Worm (Caenorhabditis elegans) whole organism, L1 larva: ENCODE data around the gene gtl-1.
A peak's percentile ranks its signal among the peaks of the same experiment; 100 is the strongest.

ENCODE experiments used
- C04F5.9 ChIP-seq: sonication (generic microtip); optimal IDR thresholded peaks from 2 replicates; lab custom pipeline; 2016; ENCODE audit warnings: missing genetic modification characterization, missing compliant biosample characterization
- C16A3.4 ChIP-seq: fragments of 150-350 bp; optimal IDR thresholded peaks from 2 replicates; lab custom pipeline; 2014; ENCODE audit warnings: missing biosample characterization, missing genetic modification characterization
- F16B12.6 ChIP-seq: fragments of 150-350 bp; optimal IDR thresholded peaks from 2 replicates; lab custom pipeline; 2014; ENCODE audit warnings: missing biosample characterization, missing genetic modification characterization
- Y116A8C.19 ChIP-seq: sonication (generic microtip); optimal IDR thresholded peaks from 2 replicates; lab custom pipeline; 2016; ENCODE audit warnings: missing compliant biosample characterization, missing genetic modification characterization, borderline replicate concordance
- alr-1 ChIP-seq: fragments of 200-800 bp; sonication (Bioruptor generic); optimal IDR thresholded peaks from 2 replicates; lab custom pipeline; 2018; ENCODE audit warnings: borderline replicate concordance, mild to moderate bottlenecking, missing genetic modification characterization, missing compliant biosample characterization
- blmp-1 ChIP-seq: fragments of 150-350 bp; optimal IDR thresholded peaks from 2 replicates; lab custom pipeline; 2014; ENCODE audit warnings: missing biosample characterization, missing genetic modification characterization
- ceh-63 ChIP-seq: fragments of 200-800 bp; sonication (Bioruptor generic); optimal IDR thresholded peaks from 2 replicates; lab custom pipeline; 2018; ENCODE audit warnings: mild to moderate bottlenecking, missing genetic modification characterization, missing compliant biosample characterization
- ceh-82 ChIP-seq, 3 experiments: fragments of 150-350 bp in 1 of 3; sonication (generic microtip) in 2 of 3; optimal IDR thresholded peaks; 2 replicates each; lab custom pipeline; 2014 to 2017; ENCODE audit warnings: missing biosample characterization in 3 of 3, missing genetic modification characterization in 3 of 3
- ceh-88 ChIP-seq: fragments of 200-800 bp; sonication (Bioruptor generic); IDR thresholded peaks from 2 replicates; pipeline ENCODE4 v1.3.6; 2022; ENCODE audit warnings: missing genetic modification characterization, missing compliant biosample characterization
- ceh-90 ChIP-seq: sonication (generic microtip); optimal IDR thresholded peaks from 2 replicates; lab custom pipeline; 2016; ENCODE audit warnings: missing genetic modification characterization, missing compliant biosample characterization
- ces-1 ChIP-seq: fragments of 150-350 bp; optimal IDR thresholded peaks from 2 replicates; lab custom pipeline; 2014; ENCODE audit warnings: missing biosample characterization, missing genetic modification reagents, missing genetic modification characterization
- dpl-1 ChIP-seq, 3 experiments: fragments of 150-350 bp in 2 of 3; sonication (generic microtip) in 1 of 3; optimal IDR thresholded peaks; 2 replicates each; lab custom pipeline; 2014 to 2017; ENCODE audit warnings: missing biosample characterization in 3 of 3, missing genetic modification characterization in 3 of 3, missing genetic modification reagents in 3 of 3
- efl-1 ChIP-seq, 4 experiments: fragments of 150-350 bp; optimal IDR thresholded peaks in 3 of 4; peaks in 1 of 4; 1 replicate in 1 of 4; 2 replicates in 3 of 4; lab custom pipeline; 2014; ENCODE audit warnings: missing biosample characterization in 2 of 4, missing genetic modification characterization in 2 of 4, missing genetic modification reagents in 2 of 4
- efl-3 ChIP-seq: fragments of 200-800 bp; sonication (Bioruptor generic); optimal IDR thresholded peaks from 2 replicates; lab custom pipeline; 2018; ENCODE audit warnings: mild to moderate bottlenecking, missing genetic modification characterization, missing compliant biosample characterization
- egl-27 ChIP-seq, 2 experiments: fragments of 150-350 bp in 1 of 2; sonication (generic microtip); optimal IDR thresholded peaks; 3 replicates each; lab custom pipeline; 2017 to 2018; ENCODE audit warnings: missing biosample characterization in 2 of 2, missing genetic modification characterization in 2 of 2, missing genetic modification reagents in 2 of 2
- elt-2 ChIP-seq: sonication (generic microtip); optimal IDR thresholded peaks from 2 replicates; lab custom pipeline; 2016; ENCODE audit warnings: missing genetic modification characterization, mild to moderate bottlenecking, inconsistent platforms, missing compliant biosample characterization, missing genetic modification reagents
- elt-3 ChIP-seq, 6 experiments: fragments of 150-350 bp in 1 of 6; sonication (generic microtip); optimal IDR thresholded peaks; 2 replicates each; lab custom pipeline; 2017 to 2018; ENCODE audit warnings: missing biosample characterization in 6 of 6, missing genetic modification characterization in 6 of 6, inconsistent platforms in 1 of 6
- ets-5 ChIP-seq: fragments of 200-800 bp; sonication (Bioruptor generic); IDR thresholded peaks from 2 replicates; pipeline ENCODE4 v1.3.6; 2022; ENCODE audit warnings: missing genetic modification characterization, missing compliant biosample characterization
- fkh-4 ChIP-seq: sonication (generic microtip); optimal IDR thresholded peaks from 2 replicates; lab custom pipeline; 2016; ENCODE audit warnings: missing compliant biosample characterization, missing genetic modification characterization, borderline replicate concordance
- fos-1 ChIP-seq: fragments of 150-350 bp; optimal IDR thresholded peaks from 2 replicates; lab custom pipeline; 2014; ENCODE audit warnings: missing biosample characterization, missing genetic modification characterization
- grh-1 ChIP-seq: fragments of 200-800 bp; sonication (Bioruptor generic); IDR thresholded peaks from 2 replicates; pipeline ENCODE4 v1.3.6; 2022; ENCODE audit warnings: missing genetic modification reagents, missing genetic modification characterization, missing compliant biosample characterization
- irx-1 ChIP-seq: sonication (generic microtip); optimal IDR thresholded peaks from 2 replicates; lab custom pipeline; 2016; ENCODE audit warnings: missing genetic modification characterization, missing compliant biosample characterization
- isw-1 ChIP-seq: fragments of 200-800 bp; sonication (Bioruptor generic); IDR thresholded peaks from 2 replicates; pipeline ENCODE4 v1.3.6; 2022; ENCODE audit warnings: missing genetic modification characterization, missing compliant biosample characterization
- jun-1 ChIP-seq: fragments of 150-350 bp; optimal IDR thresholded peaks from 2 replicates; lab custom pipeline; 2014; ENCODE audit warnings: missing biosample characterization, missing genetic modification reagents, missing genetic modification characterization
- lin-15B ChIP-seq: fragments of 150-350 bp; sonication (generic microtip); optimal IDR thresholded peaks from 3 replicates; lab custom pipeline; 2014; ENCODE audit warnings: missing biosample characterization, missing genetic modification characterization
- lin-35 ChIP-seq, 2 experiments: fragments of 150-350 bp; optimal IDR thresholded peaks; 2 replicates each; lab custom pipeline; 2014; ENCODE audit warnings: missing biosample characterization in 2 of 2, missing genetic modification characterization in 2 of 2, missing genetic modification reagents in 2 of 2
- lsy-2 ChIP-seq, 2 experiments: fragments of 150-350 bp; optimal IDR thresholded peaks; 2 replicates each; lab custom pipeline; 2014; ENCODE audit warnings: missing biosample characterization in 2 of 2, missing genetic modification characterization in 2 of 2
- mdl-1 ChIP-seq, 2 experiments: fragments of 150-350 bp; optimal IDR thresholded peaks; 2 replicates each; lab custom pipeline; 2014 to 2017; ENCODE audit warnings: missing biosample characterization in 2 of 2, missing genetic modification characterization in 2 of 2, inconsistent platforms in 1 of 2
- mef-2 ChIP-seq: fragments of 150-350 bp; optimal IDR thresholded peaks from 2 replicates; lab custom pipeline; 2014; ENCODE audit warnings: missing biosample characterization, missing genetic modification characterization
- mep-1 ChIP-seq: fragments of 150-350 bp; optimal IDR thresholded peaks from 2 replicates; lab custom pipeline; 2014; ENCODE audit warnings: missing biosample characterization, missing genetic modification characterization
- nhr-11 ChIP-seq: fragments of 150-350 bp; optimal IDR thresholded peaks from 2 replicates; lab custom pipeline; 2014; ENCODE audit warnings: missing biosample characterization, missing genetic modification characterization
- nhr-12 ChIP-seq: sonication (generic microtip); optimal IDR thresholded peaks from 2 replicates; lab custom pipeline; 2017; ENCODE audit warnings: missing biosample characterization, missing genetic modification characterization
- nhr-20 ChIP-seq: sonication (generic microtip); optimal IDR thresholded peaks from 2 replicates; lab custom pipeline; 2016; ENCODE audit warnings: mild to moderate bottlenecking, missing genetic modification characterization, missing compliant biosample characterization
- nhr-237 ChIP-seq: fragments of 150-350 bp; optimal IDR thresholded peaks from 2 replicates; lab custom pipeline; 2014; ENCODE audit warnings: missing biosample characterization, missing genetic modification characterization
- nhr-28 ChIP-seq: fragments of 150-350 bp; optimal IDR thresholded peaks from 2 replicates; lab custom pipeline; 2014; ENCODE audit warnings: missing biosample characterization, missing genetic modification characterization
- nhr-47 ChIP-seq: sonication (generic microtip); optimal IDR thresholded peaks from 2 replicates; lab custom pipeline; 2016; ENCODE audit warnings: mild to moderate bottlenecking, missing genetic modification characterization, moderate library complexity, missing compliant biosample characterization
- nhr-77 ChIP-seq: fragments of 150-350 bp; optimal IDR thresholded peaks from 2 replicates; lab custom pipeline; 2014; ENCODE audit warnings: missing biosample characterization, missing genetic modification characterization
- nhr-84 ChIP-seq: sonication (generic microtip); optimal IDR thresholded peaks from 2 replicates; lab custom pipeline; 2017; ENCODE audit warnings: missing biosample characterization, missing genetic modification characterization
- nhr-90 ChIP-seq: sonication (generic microtip); optimal IDR thresholded peaks from 2 replicates; lab custom pipeline; 2016; ENCODE audit warnings: mild to moderate bottlenecking, missing genetic modification characterization, missing compliant biosample characterization; ENCODE audit not compliant: poor library complexity
- pax-3 ChIP-seq: fragments of 200-800 bp; sonication (Bioruptor generic); optimal IDR thresholded peaks from 2 replicates; lab custom pipeline; 2018; ENCODE audit warnings: mild to moderate bottlenecking, missing genetic modification characterization, moderate library complexity, missing compliant biosample characterization
- pqm-1 ChIP-seq: sonication (generic microtip); optimal IDR thresholded peaks from 3 replicates; lab custom pipeline; 2017; ENCODE audit warnings: missing biosample characterization, missing genetic modification characterization
- rnt-1 ChIP-seq: sonication (generic microtip); optimal IDR thresholded peaks from 2 replicates; lab custom pipeline; 2016; ENCODE audit warnings: mild to moderate bottlenecking, missing genetic modification characterization, moderate library complexity, missing compliant biosample characterization
- snpc-4 ChIP-seq: fragments of 150-350 bp; optimal IDR thresholded peaks from 2 replicates; lab custom pipeline; 2014; ENCODE audit warnings: missing biosample characterization, missing genetic modification characterization
- snu-23 ChIP-seq: sonication (generic microtip); optimal IDR thresholded peaks from 2 replicates; lab custom pipeline; 2016; ENCODE audit warnings: missing genetic modification characterization, missing compliant biosample characterization
- sup-37 ChIP-seq: fragments of 200-800 bp; sonication (Bioruptor generic); optimal IDR thresholded peaks from 2 replicates; lab custom pipeline; 2018; ENCODE audit warnings: mild to moderate bottlenecking, missing genetic modification characterization, missing compliant biosample characterization
- tbx-2 ChIP-seq: sonication (generic microtip); optimal IDR thresholded peaks from 2 replicates; lab custom pipeline; 2016; ENCODE audit warnings: missing genetic modification characterization, missing compliant biosample characterization
- tlp-1 ChIP-seq: fragments of 150-350 bp; optimal IDR thresholded peaks from 2 replicates; lab custom pipeline; 2014; ENCODE audit warnings: missing biosample characterization, missing genetic modification characterization
- unc-130 ChIP-seq: fragments of 150-350 bp; optimal IDR thresholded peaks from 2 replicates; lab custom pipeline; 2017; ENCODE audit warnings: missing biosample characterization, missing genetic modification characterization, inconsistent platforms
- unc-86 ChIP-seq: sonication (generic microtip); optimal IDR thresholded peaks from 2 replicates; lab custom pipeline; 2016; ENCODE audit warnings: missing genetic modification characterization, missing compliant biosample characterization
- vab-15 ChIP-seq: sonication (generic microtip); optimal IDR thresholded peaks from 2 replicates; lab custom pipeline; 2017; ENCODE audit warnings: missing genotype, mild to moderate bottlenecking, missing genetic modification characterization, missing compliant biosample characterization
- zip-4 ChIP-seq: fragments of 200-800 bp; sonication (Bioruptor generic); optimal IDR thresholded peaks from 2 replicates; lab custom pipeline; 2018; ENCODE audit warnings: mild to moderate bottlenecking, missing genetic modification characterization, moderate library complexity, missing compliant biosample characterization
- ztf-11 ChIP-seq, 2 experiments: sonication (generic microtip); optimal IDR thresholded peaks; 2 replicates each; lab custom pipeline; 2016 to 2017; ENCODE audit warnings: missing genetic modification characterization in 2 of 2, missing biosample characterization in 1 of 2, missing compliant biosample characterization in 1 of 2
- ztf-4 ChIP-seq: fragments of 150-350 bp; optimal IDR thresholded peaks from 2 replicates; lab custom pipeline; 2014; ENCODE audit warnings: missing biosample characterization, missing genetic modification characterization

gtl-1 gene

ce11 chrIV:11284102-11284531, 24.8 kb upstream of the gtl-1 start:
- no peak for TF ChIP-seq nhr-28 (tag; lab: Kevin White, UChicago)
- TF ChIP-seq F16B12.6 (tag; lab: Kevin White, UChicago): no peak
- TF ChIP-seq pqm-1 (tag; lab: Kevin White, UChicago): peak; percentile 28
- no peak for TF ChIP-seq fkh-4 (tag; lab: Kevin White, UChicago)
- TF ChIP-seq nhr-237: no peak
- TF ChIP-seq irx-1 (tag; lab: Kevin White, UChicago): no peak
- no peak for TF ChIP-seq zip-4 (GFP tag; lab: Kevin White, UChicago)
- TF ChIP-seq snpc-4 (tag; lab: Kevin White, UChicago): no peak
- TF ChIP-seq nhr-84 (tag; lab: Kevin White, UChicago): no peak
- no peak for TF ChIP-seq nhr-12 (tag; lab: Kevin White, UChicago)
- peak; percentile 63 for TF ChIP-seq tbx-2
- no peak for TF ChIP-seq ces-1 (GFP tag; lab: Kevin White, UChicago)
- no peak for TF ChIP-seq mef-2 (tag; lab: Kevin White, UChicago)
- no peak for TF ChIP-seq ceh-88
- TF ChIP-seq lin-15B (tag; lab: Kevin White, UChicago): no peak
- no peak for TF ChIP-seq mep-1 (tag; lab: Kevin White, UChicago)
- peak in 1 of 2 experiments; percentile 20 for TF ChIP-seq lsy-2 (tag; optimal IDR thresholded peaks at IDR 0.05; lab: Kevin White, UChicago)
- peak; percentile 6 for TF ChIP-seq sup-37 (GFP tag; lab: Kevin White, UChicago)
- TF ChIP-seq ets-5 (GFP tag; lab: Robert Waterston, UW): no peak
- TF ChIP-seq lin-35 (GFP tag; optimal IDR thresholded peaks at IDR 0.05; lab: Kevin White, UChicago): peak in 1 of 2 experiments; percentile 48
- TF ChIP-seq C04F5.9 (tag; lab: Kevin White, UChicago): no peak
- peak in 1 of 2 experiments; percentile 13 for TF ChIP-seq efl-1 (optimal IDR thresholded peaks at IDR 0.05; lab: Kevin White, UChicago)
- peak in 1 of 2 experiments; percentile 89 for TF ChIP-seq efl-1 (GFP tag; optimal IDR thresholded peaks at IDR 0.05 in 1 of 2; lab: Kevin White, UChicago)
- TF ChIP-seq grh-1: no peak
- TF ChIP-seq dpl-1 (GFP tag; optimal IDR thresholded peaks at IDR 0.05; lab: Kevin White, UChicago): no peak
- no peak for TF ChIP-seq elt-3 (tag; optimal IDR thresholded peaks at IDR 0.05; lab: Kevin White, UChicago)
- no peak for TF ChIP-seq rnt-1 (tag; lab: Kevin White, UChicago)
- no peak for TF ChIP-seq ztf-11 (tag; optimal IDR thresholded peaks at IDR 0.05; lab: Kevin White, UChicago)
- no peak for TF ChIP-seq isw-1 (GFP tag; lab: Robert Waterston, UW)
- no peak for TF ChIP-seq Y116A8C.19 (tag; lab: Kevin White, UChicago)
- TF ChIP-seq pax-3: no peak
- peak; percentile 46 for TF ChIP-seq jun-1 (tag; lab: Kevin White, UChicago)
- TF ChIP-seq tlp-1 (tag; lab: Kevin White, UChicago): no peak
- no peak for TF ChIP-seq nhr-11 (tag; lab: Kevin White, UChicago)
- TF ChIP-seq ztf-4 (tag; lab: Kevin White, UChicago): no peak
- no peak for TF ChIP-seq egl-27 (tag; optimal IDR thresholded peaks at IDR 0.05; lab: Kevin White, UChicago)
- peak; percentile 76 for TF ChIP-seq nhr-77 (tag; lab: Kevin White, UChicago)
- TF ChIP-seq vab-15 (tag; lab: Kevin White, UChicago): no peak
- TF ChIP-seq ceh-82 (tag; optimal IDR thresholded peaks at IDR 0.05; lab: Kevin White, UChicago): peak in 1 of 3 experiments; percentile 1
- no peak for TF ChIP-seq C16A3.4 (tag; lab: Kevin White, UChicago)
- no peak for TF ChIP-seq unc-130 (tag; lab: Kevin White, UChicago)
- TF ChIP-seq ceh-63 (GFP tag; lab: Kevin White, UChicago): no peak
- peak; percentile 50 for TF ChIP-seq nhr-90 (tag; lab: Kevin White, UChicago)
- TF ChIP-seq snu-23 (GFP tag; lab: Kevin White, UChicago): no peak
- TF ChIP-seq elt-2: peak; percentile 85
- TF ChIP-seq alr-1 (tag; lab: Kevin White, UChicago): no peak
- TF ChIP-seq fos-1 (tag; lab: Kevin White, UChicago): no peak
- peak; percentile 37 for TF ChIP-seq nhr-20 (tag; lab: Kevin White, UChicago)
- no peak for TF ChIP-seq blmp-1 (tag; lab: Kevin White, UChicago)
- peak in 1 of 2 experiments; percentile 25 for TF ChIP-seq mdl-1 (tag; optimal IDR thresholded peaks at IDR 0.05; lab: Kevin White, UChicago)
- TF ChIP-seq nhr-47 (tag; lab: Kevin White, UChicago): no peak
- TF ChIP-seq unc-86 (tag; lab: Kevin White, UChicago): no peak
- no peak for TF ChIP-seq efl-3 (GFP tag; lab: Kevin White, UChicago)
- TF ChIP-seq ceh-90: no peak
